Worm (Caenorhabditis elegans): ENCODE results near the gene F35B12.9.

- TF ChIP-seq ceh-34 (tag; optimal IDR thresholded peaks at IDR 0.05): no peak
- TF ChIP-seq ets-4 (tag; optimal IDR thresholded peaks at IDR 0.05): no peak
- TF ChIP-seq nhr-11 (tag; optimal IDR thresholded peaks at IDR 0.05): no peak
These were observed 3.5 kb downstream of the F35B12.9 start, which contains the start of gene dhs-20 for ce11 chrV:11604484-11604883.
